Worm (Caenorhabditis elegans) whole organism, early embryonic: ENCODE results near the gene F59E12.17.

Source experiments
- B0310.2 ChIP-seq: sonication (generic microtip); optimal IDR thresholded peaks from 2 replicates; lab custom pipeline; 2016; ENCODE audit warnings: mild to moderate bottlenecking, missing genetic modification characterization, missing compliant biosample characterization
- ama-1 ChIP-seq: fragments of 150-350 bp; optimal IDR thresholded peaks from 2 replicates; lab custom pipeline; 2014
- ceh-13 ChIP-seq: fragments of 200-800 bp; sonication (Bioruptor generic); optimal IDR thresholded peaks from 2 replicates; lab custom pipeline; 2018; ENCODE audit warnings: mild to moderate bottlenecking, missing genetic modification characterization, missing compliant biosample characterization
- ets-7 ChIP-seq: sonication (generic microtip); optimal IDR thresholded peaks from 2 replicates; lab custom pipeline; 2016; ENCODE audit warnings: missing genotype, missing genetic modification characterization, missing compliant biosample characterization
- flt-1 ChIP-seq: fragments of 200-800 bp; sonication (Bioruptor generic); IDR thresholded peaks from 2 replicates; pipeline ENCODE4 v1.3.6; 2022; ENCODE audit warnings: missing genetic modification characterization, missing compliant biosample characterization
- scrt-1 ChIP-seq: fragments of 200-800 bp; sonication (Bioruptor generic); IDR thresholded peaks from 2 replicates; pipeline ENCODE4 v1.3.6; 2022; ENCODE audit warnings: missing genetic modification characterization, missing compliant biosample characterization

- TF ChIP-seq ceh-13 (GFP tag; lab: Kevin White, UChicago) (no peak), ets-7 (tag; lab: Kevin White, UChicago) (no peak), B0310.2 (tag; lab: Kevin White, UChicago) (no peak), flt-1 (GFP tag; lab: Robert Waterston, UW) (no peak), ama-1 (lab: Kevin White, UChicago) (no peak), scrt-1 (no peak)
These were observed 44.6 kb upstream of the F59E12.17 start, which contains the start of gene C25H3.3 for ce11 chrII:5693893-5694292.
